Worm (Caenorhabditis elegans) whole organism, dauer: ENCODE data around the gene gtf-2F1.

Experiments used
- unc-62 ChIP-seq: sonication (generic microtip); optimal IDR thresholded peaks from 2 replicates; lab custom pipeline; 2017; ENCODE audit warnings: missing biosample characterization, missing genetic modification reagents, missing genetic modification characterization

The gtf-2F1 gene

ce11 chrII:4350888-4351287 is 49.5 kb downstream of the gtf-2F1 start, which contains the start of gene H20J04.9:
Gene H20J04.9 (plus strand): TSS chrII:4351188.
- TF ChIP-seq unc-62 (GFP tag; lab: Kevin White, UChicago), result no peak
